Worm (Caenorhabditis elegans) whole organism, early embryonic: ENCODE measurements around the gene nlp-2.

ENCODE experiments used
- B0310.2 ChIP-seq: sonication (generic microtip); optimal IDR thresholded peaks from 2 replicates; lab custom pipeline; 2016; ENCODE audit warnings: mild to moderate bottlenecking, missing genetic modification characterization, missing compliant biosample characterization
- F13C5.2 ChIP-seq: sonication (generic microtip); optimal IDR thresholded peaks from 2 replicates; lab custom pipeline; 2017; ENCODE audit warnings: mild to moderate bottlenecking, missing genetic modification characterization, inconsistent platforms, missing compliant biosample characterization
- aly-1 ChIP-seq: sonication (generic microtip); optimal IDR thresholded peaks from 2 replicates; lab custom pipeline; 2016; ENCODE audit warnings: missing genetic modification characterization, missing compliant biosample characterization
- ama-1 ChIP-seq: fragments of 150-350 bp; optimal IDR thresholded peaks from 2 replicates; lab custom pipeline; 2014
- ceh-13 ChIP-seq: fragments of 200-800 bp; sonication (Bioruptor generic); optimal IDR thresholded peaks from 2 replicates; lab custom pipeline; 2018; ENCODE audit warnings: mild to moderate bottlenecking, missing genetic modification characterization, missing compliant biosample characterization
- ceh-36 ChIP-seq: sonication (generic microtip); optimal IDR thresholded peaks from 2 replicates; lab custom pipeline; 2016; ENCODE audit warnings: missing genetic modification characterization, inconsistent platforms, missing compliant biosample characterization
- ets-7 ChIP-seq: sonication (generic microtip); optimal IDR thresholded peaks from 2 replicates; lab custom pipeline; 2016; ENCODE audit warnings: missing genotype, missing genetic modification characterization, missing compliant biosample characterization
- flt-1 ChIP-seq: fragments of 200-800 bp; sonication (Bioruptor generic); IDR thresholded peaks from 2 replicates; pipeline ENCODE4 v1.3.6; 2022; ENCODE audit warnings: missing genetic modification characterization, missing compliant biosample characterization
- hmbx-1 ChIP-seq: sonication (generic microtip); optimal IDR thresholded peaks from 2 replicates; lab custom pipeline; 2016; ENCODE audit warnings: mild to moderate bottlenecking, missing genetic modification characterization, missing compliant biosample characterization
- hmg-4 ChIP-seq: fragments of 200-800 bp; sonication (Bioruptor generic); optimal IDR thresholded peaks from 2 replicates; lab custom pipeline; 2018; ENCODE audit warnings: mild to moderate bottlenecking, missing genetic modification characterization, missing compliant biosample characterization
- hnd-1 ChIP-seq: sonication (generic microtip); optimal IDR thresholded peaks from 2 replicates; lab custom pipeline; 2016; ENCODE audit warnings: missing genetic modification characterization, missing compliant biosample characterization
- pes-1 ChIP-seq: fragments of 200-800 bp; sonication (Bioruptor generic); IDR thresholded peaks from 2 replicates; pipeline ENCODE4 v1.3.6; 2022; ENCODE audit warnings: missing genetic modification reagents, missing genetic modification characterization, missing compliant biosample characterization
- scrt-1 ChIP-seq: fragments of 200-800 bp; sonication (Bioruptor generic); IDR thresholded peaks from 2 replicates; pipeline ENCODE4 v1.3.6; 2022; ENCODE audit warnings: missing genetic modification characterization, missing compliant biosample characterization
- tbx-11 ChIP-seq: fragments of 200-800 bp; sonication (Bioruptor generic); IDR thresholded peaks from 2 replicates; pipeline ENCODE4 v1.3.6; 2022; ENCODE audit warnings: missing genetic modification characterization, missing compliant biosample characterization
- tbx-37 ChIP-seq: fragments of 200-800 bp; sonication (Bioruptor generic); conservative IDR thresholded peaks from 2 replicates; pipeline ENCODE4 v1.3.6; 2022; ENCODE audit warnings: missing genetic modification reagents, missing genetic modification characterization, missing compliant biosample characterization
- tra-4 ChIP-seq: sonication (generic microtip); optimal IDR thresholded peaks from 2 replicates; lab custom pipeline; 2017; ENCODE audit warnings: missing genetic modification characterization, missing compliant biosample characterization

The nlp-2 gene

DNA sequence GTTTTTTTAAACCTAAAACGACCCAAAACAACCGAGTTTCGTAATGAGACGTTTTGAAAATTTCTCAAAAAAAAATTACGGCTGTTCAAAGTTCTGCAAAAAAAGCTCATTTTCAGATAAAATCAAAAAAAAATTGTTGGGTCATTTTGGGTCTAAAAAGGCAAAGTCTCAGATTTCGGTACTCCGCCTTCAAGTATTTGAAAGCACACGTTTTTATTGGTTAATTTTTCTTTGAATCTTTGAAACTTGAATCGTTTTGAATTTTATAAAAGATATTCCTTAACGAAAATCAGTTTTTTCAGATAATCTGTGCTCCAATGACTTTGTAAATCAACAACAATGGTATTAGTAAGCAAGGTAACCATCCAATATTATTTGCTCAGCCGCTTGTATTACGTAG is 41.8 kb downstream of the nlp-2 start, which contains the start of gene hum-6:
hum-6 (plus strand) TSS at position 301 of the 400 bp plus-strand sequence.
- TF ChIP-seq ceh-36 (tag; lab: Kevin White, UChicago) (no peak), ceh-13 (GFP tag; lab: Kevin White, UChicago) (no peak), aly-1 (tag; lab: Kevin White, UChicago) (no peak), tbx-37 (GFP tag; lab: Robert Waterston, UW) (no peak), flt-1 (GFP tag; lab: Robert Waterston, UW) (no peak), pes-1 (GFP tag; lab: Robert Waterston, UW) (no peak), F13C5.2 (tag; lab: Kevin White, UChicago) (no peak), scrt-1 (GFP tag; lab: Robert Waterston, UW) (no peak)

DNA sequence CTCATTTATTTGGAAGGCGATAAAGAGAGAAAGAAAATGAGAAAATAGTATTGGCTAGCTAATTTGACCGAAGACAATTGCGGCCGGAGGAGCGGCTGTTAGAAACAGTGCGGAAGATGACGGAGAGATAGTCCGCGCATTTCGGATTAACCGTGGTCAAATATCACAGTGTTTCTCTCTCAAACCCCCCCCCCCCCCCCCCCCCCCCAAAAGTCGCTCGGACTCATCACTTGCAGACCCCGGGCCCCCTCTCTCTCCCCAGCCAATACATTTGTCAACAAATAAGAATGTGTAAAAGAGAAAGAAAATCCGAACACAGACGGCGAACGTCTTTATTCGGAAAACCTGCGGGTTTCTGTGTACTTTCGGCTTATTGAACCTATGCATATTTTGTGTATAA is 42.7 kb downstream of the nlp-2 start:
- no peak for TF ChIP-seq tra-4 (tag; lab: Kevin White, UChicago)
- TF ChIP-seq ceh-36 (tag; lab: Kevin White, UChicago), result no peak
- no peak for TF ChIP-seq hmbx-1
- TF ChIP-seq B0310.2, result no peak
- TF ChIP-seq tbx-11 (GFP tag; lab: Robert Waterston, UW), result no peak
- no peak for TF ChIP-seq scrt-1 (GFP tag; lab: Robert Waterston, UW)
- no peak for TF ChIP-seq aly-1 (tag; lab: Kevin White, UChicago)
- no peak for TF ChIP-seq pes-1 (GFP tag; lab: Robert Waterston, UW)
- no peak for TF ChIP-seq hnd-1 (tag; lab: Kevin White, UChicago)
- no peak for TF ChIP-seq hmg-4 (GFP tag; lab: Kevin White, UChicago)
- no peak for TF ChIP-seq tbx-37 (GFP tag; lab: Robert Waterston, UW)
- TF ChIP-seq ets-7, result no peak
- TF ChIP-seq ama-1 (lab: Kevin White, UChicago), result no peak

DNA sequence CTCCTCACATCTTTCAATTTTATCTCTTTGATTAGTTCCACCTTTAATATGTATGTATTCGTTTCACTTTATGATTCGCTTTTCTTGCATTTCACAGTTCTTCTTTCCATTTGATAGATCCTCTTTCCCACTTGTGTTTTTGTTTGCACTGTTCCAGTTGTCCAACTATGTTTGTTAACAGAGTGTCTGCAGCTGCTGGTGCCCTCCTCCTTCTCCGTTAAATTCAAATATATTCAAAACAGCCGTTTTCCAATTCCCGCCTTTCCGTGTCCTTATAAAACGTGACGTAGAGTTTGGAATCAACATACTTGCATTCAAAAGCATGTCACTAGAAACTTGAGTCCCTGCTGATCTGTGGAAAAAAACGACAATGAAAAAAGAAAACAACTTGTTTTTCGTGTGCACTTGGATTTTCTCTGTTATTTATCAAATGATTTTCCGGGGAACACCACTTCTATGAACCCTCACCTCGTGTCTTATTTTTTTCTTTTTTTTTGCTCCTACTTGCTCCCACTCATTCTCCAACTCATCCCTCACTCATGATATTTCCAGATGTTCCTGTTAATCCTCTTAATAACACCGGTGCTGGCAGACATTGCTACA is 50.3 kb downstream of the nlp-2 start, which contains the start of gene T10H10.2:
T10H10.2 (plus strand) TSS at position 553 of the 603 bp plus-strand sequence.
- TF ChIP-seq ets-7 (no peak), ama-1 (lab: Kevin White, UChicago) (no peak), ceh-13 (GFP tag; lab: Kevin White, UChicago) (no peak), ceh-36 (tag; lab: Kevin White, UChicago) (no peak), hmg-4 (GFP tag; lab: Kevin White, UChicago) (no peak), flt-1 (GFP tag; lab: Robert Waterston, UW) (no peak), tra-4 (tag; lab: Kevin White, UChicago) (no peak), hmbx-1 (no peak), tbx-11 (GFP tag; lab: Robert Waterston, UW) (no peak), scrt-1 (GFP tag; lab: Robert Waterston, UW) (no peak), tbx-37 (GFP tag; lab: Robert Waterston, UW) (no peak)
